Fruit fly (Drosophila melanogaster): ENCODE results near the gene Cortactin.

- no peak for TF ChIP-seq CrebA (GFP tag; optimal IDR thresholded peaks at IDR 0.05; ENCODE audit: borderline replicate concordance)
- TF ChIP-seq pan (optimal IDR thresholded peaks at IDR 0.05) = no peak
- peak; percentile 93 for TF ChIP-seq dsf (GFP tag; optimal IDR thresholded peaks at IDR 0.05; ENCODE audit: borderline replicate concordance)
- peak; percentile 83 for TF ChIP-seq rgr (GFP tag; optimal IDR thresholded peaks at IDR 0.05)
- TF ChIP-seq sage (GFP tag; optimal IDR thresholded peaks at IDR 0.05) = no peak
- peak; percentile 87 for TF ChIP-seq woc (GFP tag; optimal IDR thresholded peaks at IDR 0.05)
- no peak for TF ChIP-seq brk (GFP tag; optimal IDR thresholded peaks at IDR 0.05)
These were observed 33.4 kb upstream of the Cortactin start, which contains the start of gene RhoGAP93B for dm6 chr3R:21097631-21098117.
